Worm (Caenorhabditis elegans): ENCODE data around the gene Y48E1B.3.
A peak's percentile ranks its signal among the peaks of the same experiment; 100 is the strongest.

Gene Y48E1B.3

ce11 chrII:13517600-13517999 is 50.2 kb downstream of the Y48E1B.3 start, which contains the start of gene sre-45:
Gene sre-45 (plus strand): TSS chrII:13517900.
- TF ChIP-seq lin-35 (GFP tag; optimal IDR thresholded peaks at IDR 0.05) (no peak), unc-30 (tag; optimal IDR thresholded peaks at IDR 0.05) (no peak), ceh-63 (GFP tag; optimal IDR thresholded peaks at IDR 0.05) (no peak), hlh-17 (GFP tag; optimal IDR thresholded peaks at IDR 0.05; ENCODE audit: borderline replicate concordance) (no peak), mep-1 (tag; optimal IDR thresholded peaks at IDR 0.05) (no peak), nhr-90 (tag; optimal IDR thresholded peaks at IDR 0.05; ENCODE audit: poor library complexity) (no peak), ztf-11 (tag; optimal IDR thresholded peaks at IDR 0.05) (no peak), grh-1 (GFP tag; IDR thresholded peaks at IDR 0.05) (no peak), alr-1 (tag; optimal IDR thresholded peaks at IDR 0.05; ENCODE audit: borderline replicate concordance) (no peak), mdl-1 (tag; optimal IDR thresholded peaks at IDR 0.05) (no peak)

ce11 chrII:13515813-13516212 is 52.0 kb downstream of the Y48E1B.3 start:
- TF ChIP-seq egl-27 (tag; optimal IDR thresholded peaks at IDR 0.05): no peak
- no peak for TF ChIP-seq ceh-90 (tag; optimal IDR thresholded peaks at IDR 0.05)
- no peak for TF ChIP-seq hpl-2 (GFP tag; optimal IDR thresholded peaks at IDR 0.05)
- no peak for TF ChIP-seq C16A3.4 (tag; optimal IDR thresholded peaks at IDR 0.05)
- TF ChIP-seq nhr-20 (tag; optimal IDR thresholded peaks at IDR 0.05): no peak
- TF ChIP-seq nhr-28 (tag; optimal IDR thresholded peaks at IDR 0.05): no peak
- TF ChIP-seq tlp-1 (tag; optimal IDR thresholded peaks at IDR 0.05): no peak
- no peak for TF ChIP-seq C34B4.2 (tag; optimal IDR thresholded peaks at IDR 0.05)
- TF ChIP-seq mep-1 (tag; optimal IDR thresholded peaks at IDR 0.05): no peak

- TF ChIP-seq rnt-1 (tag; optimal IDR thresholded peaks at IDR 0.05): no peak
- peak; percentile 25 for TF ChIP-seq elt-2 (tag; optimal IDR thresholded peaks at IDR 0.05)
These were observed 59.2 kb downstream of the Y48E1B.3 start for ce11 chrII:13508607-13509006.

DNA sequence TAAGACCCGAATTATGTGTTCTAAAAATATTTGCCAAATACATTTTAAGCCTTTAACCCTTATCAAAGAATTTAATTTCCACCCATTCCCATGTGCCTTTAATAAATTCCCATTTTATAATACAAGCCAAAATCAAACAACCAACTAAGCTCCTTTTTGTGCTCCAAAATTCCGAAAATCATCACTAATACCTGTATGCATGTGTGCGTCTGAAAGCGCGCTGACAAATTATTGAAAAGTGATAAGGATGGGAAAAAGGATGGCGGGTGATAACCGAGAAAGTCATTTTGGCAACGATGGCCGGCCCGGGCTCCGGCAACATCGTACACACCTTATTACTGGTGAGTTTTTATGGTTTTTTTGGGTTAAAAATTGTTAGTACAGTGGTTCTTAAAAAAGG is 60.2 kb downstream of the Y48E1B.3 start, which contains the start of gene nep-17:
Gene nep-17 (plus strand): TSS at position 285 of the 400 bp plus-strand sequence.
- TF ChIP-seq elt-2 (tag; optimal IDR thresholded peaks at IDR 0.05): peak; percentile 64
- TF ChIP-seq nhr-47 (tag; optimal IDR thresholded peaks at IDR 0.05): no peak
- no peak for TF ChIP-seq tlp-1 (tag; optimal IDR thresholded peaks at IDR 0.05)

- TF ChIP-seq elt-2 (tag; optimal IDR thresholded peaks at IDR 0.05) (peak; percentile 25), xbp-1 (tag; optimal IDR thresholded peaks at IDR 0.05) (no peak), efl-1 (optimal IDR thresholded peaks at IDR 0.05) (no peak), efl-1 (GFP tag; optimal IDR thresholded peaks at IDR 0.05 in 1 of 2) (peak in 1 of 2 experiments; percentile 41)
These were observed 61.7 kb downstream of the Y48E1B.3 start for ce11 chrII:13505977-13506568.

- no peak for TF ChIP-seq xbp-1 (tag; optimal IDR thresholded peaks at IDR 0.05)
- no peak for TF ChIP-seq hlh-17 (GFP tag; optimal IDR thresholded peaks at IDR 0.05; ENCODE audit: borderline replicate concordance)
- TF ChIP-seq mep-1 (tag; optimal IDR thresholded peaks at IDR 0.05): no peak
- TF ChIP-seq hlh-4 (tag; optimal IDR thresholded peaks at IDR 0.05): no peak
These were observed 62.4 kb downstream of the Y48E1B.3 start for ce11 chrII:13505386-13505785.

DNA sequence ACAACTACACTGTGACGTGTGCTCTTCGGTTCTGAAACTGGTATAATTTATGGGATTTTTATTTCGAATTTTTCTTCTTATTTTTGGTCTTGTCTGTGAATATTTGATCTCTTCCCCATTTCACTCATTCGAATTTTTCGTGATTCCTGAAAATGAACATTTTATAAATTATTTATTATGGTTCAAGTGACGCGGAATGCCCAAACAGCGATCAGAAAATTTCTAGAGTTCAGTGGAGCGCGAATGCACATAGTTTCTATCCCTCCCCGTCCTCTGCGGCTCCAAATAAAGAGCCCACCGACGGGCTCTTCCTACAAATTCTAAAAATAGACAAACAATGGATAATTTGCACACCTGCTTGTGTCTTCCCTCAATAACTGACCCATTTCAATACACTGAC is 64.1 kb downstream of the Y48E1B.3 start, which contains the start of gene F54F11.1:
Gene F54F11.1 (plus strand): TSS at position 301 of the 400 bp plus-strand sequence.
- TF ChIP-seq unc-86 (tag; optimal IDR thresholded peaks at IDR 0.05) (peak; percentile 39), ama-1 (optimal IDR thresholded peaks at IDR 0.05) (no peak), ceh-63 (GFP tag; optimal IDR thresholded peaks at IDR 0.05) (no peak)

ce11 chrII:13501575-13501974 is 66.2 kb downstream of the Y48E1B.3 start, which contains the start of gene F45H10.5:
Gene F45H10.5 (plus strand): TSS chrII:13501875.
- TF ChIP-seq mef-2 (tag; optimal IDR thresholded peaks at IDR 0.05) (no peak), ama-1 (optimal IDR thresholded peaks at IDR 0.05) (no peak), snu-23 (GFP tag; optimal IDR thresholded peaks at IDR 0.05) (no peak), hlh-17 (GFP tag; optimal IDR thresholded peaks at IDR 0.05; ENCODE audit: borderline replicate concordance) (no peak), Y116A8C.19 (tag; optimal IDR thresholded peaks at IDR 0.05; ENCODE audit: borderline replicate concordance) (no peak), grh-1 (GFP tag; IDR thresholded peaks at IDR 0.05) (no peak), ceh-88 (GFP tag; IDR thresholded peaks at IDR 0.05) (no peak), sptf-1 (tag; optimal IDR thresholded peaks at IDR 0.05) (no peak), F16B12.6 (tag; optimal IDR thresholded peaks at IDR 0.05) (no peak), fkh-8 (tag; optimal IDR thresholded peaks at IDR 0.05) (no peak), hlh-4 (tag; optimal IDR thresholded peaks at IDR 0.05) (no peak), elt-2 (tag; optimal IDR thresholded peaks at IDR 0.05) (no peak), hpl-2 (GFP tag; optimal IDR thresholded peaks at IDR 0.05) (no peak), unc-98 (GFP tag; IDR thresholded peaks at IDR 0.05) (no peak), unc-30 (tag; optimal IDR thresholded peaks at IDR 0.05) (no peak), pqm-1 (tag; optimal IDR thresholded peaks at IDR 0.05) (no peak), lin-35 (GFP tag; optimal IDR thresholded peaks at IDR 0.05) (no peak), tbx-2 (tag; optimal IDR thresholded peaks at IDR 0.05) (no peak), nhr-28 (tag; optimal IDR thresholded peaks at IDR 0.05) (no peak), alr-1 (tag; optimal IDR thresholded peaks at IDR 0.05; ENCODE audit: borderline replicate concordance) (no peak)

Measured in whole organism, L1 larva.